Fruit fly (Drosophila melanogaster): Measurements from ENCODE around the gene CG9986.

Gene CG9986

DNA sequence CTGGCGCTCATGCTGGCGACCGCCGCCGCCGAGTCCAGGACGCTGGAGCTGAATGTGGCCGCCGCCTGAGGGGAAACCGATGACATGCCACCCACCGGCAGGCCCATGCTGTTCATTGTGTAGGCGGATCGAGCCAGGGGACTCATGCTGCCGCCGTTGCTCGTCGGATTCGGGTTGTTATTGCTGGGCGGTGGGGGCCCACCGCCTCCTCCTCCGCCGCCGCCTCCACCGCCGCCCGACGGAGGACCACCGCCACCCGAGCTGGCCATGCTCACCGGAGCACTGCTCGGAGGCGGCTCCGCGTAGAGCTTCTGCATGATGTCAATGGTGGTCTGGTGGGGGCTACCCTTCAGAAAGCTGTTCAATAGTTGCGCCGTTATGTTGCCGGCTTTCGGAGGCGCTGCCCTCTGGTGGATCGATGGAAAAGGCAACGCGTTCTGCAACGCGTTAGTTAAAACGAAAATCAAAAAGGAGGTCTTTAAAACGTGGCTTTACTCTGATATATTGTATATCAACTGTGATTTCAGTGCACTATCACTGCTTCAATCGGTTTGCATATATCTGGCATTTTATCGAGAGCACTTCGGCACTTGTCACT is 21.5 kb upstream of the CG9986 start:
- TF ChIP-seq noc (tag; optimal IDR thresholded peaks at IDR 0.05): no peak

DNA sequence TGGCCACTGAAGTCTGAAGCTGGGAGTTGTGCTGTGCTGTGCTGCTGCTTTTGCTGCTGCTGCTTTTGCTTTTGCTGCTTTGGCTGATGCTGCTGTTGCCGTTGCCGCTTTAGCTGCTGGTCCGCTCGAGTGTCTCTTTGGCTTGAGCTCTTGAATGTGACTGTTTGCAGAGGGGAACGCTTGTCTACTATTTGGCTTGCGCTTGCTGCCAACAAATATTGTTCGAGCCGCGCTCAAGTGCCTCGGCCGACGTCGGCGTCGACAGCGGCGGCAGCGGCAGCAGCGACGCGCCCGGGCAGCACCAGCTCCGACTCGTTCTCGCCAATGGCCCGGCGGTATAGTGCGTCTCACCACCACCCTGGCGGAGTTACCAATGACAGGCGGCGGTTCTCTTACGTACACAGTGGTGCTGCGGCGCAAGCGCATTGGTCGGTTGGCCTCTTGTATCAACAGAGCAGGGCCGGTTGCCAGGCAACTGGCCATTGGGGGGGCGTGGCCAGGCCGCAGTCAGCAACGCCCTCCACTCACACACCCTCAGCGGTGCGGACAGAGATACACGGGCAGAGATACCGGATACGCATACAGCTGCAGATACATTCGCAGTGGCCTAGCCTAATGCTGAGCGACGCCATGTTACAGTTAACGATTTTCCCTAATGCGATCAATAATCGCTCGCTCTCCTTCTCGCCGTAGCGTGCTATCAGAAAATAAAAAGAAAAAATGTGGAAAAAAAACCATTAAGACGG is 20.6 kb upstream of the CG9986 start, which contains the start of gene fkh:
fkh (minus strand) TSS at position 189 of the 746 bp plus-strand sequence.
- peak; percentile 85 for TF ChIP-seq noc (tag; optimal IDR thresholded peaks at IDR 0.05)

DNA sequence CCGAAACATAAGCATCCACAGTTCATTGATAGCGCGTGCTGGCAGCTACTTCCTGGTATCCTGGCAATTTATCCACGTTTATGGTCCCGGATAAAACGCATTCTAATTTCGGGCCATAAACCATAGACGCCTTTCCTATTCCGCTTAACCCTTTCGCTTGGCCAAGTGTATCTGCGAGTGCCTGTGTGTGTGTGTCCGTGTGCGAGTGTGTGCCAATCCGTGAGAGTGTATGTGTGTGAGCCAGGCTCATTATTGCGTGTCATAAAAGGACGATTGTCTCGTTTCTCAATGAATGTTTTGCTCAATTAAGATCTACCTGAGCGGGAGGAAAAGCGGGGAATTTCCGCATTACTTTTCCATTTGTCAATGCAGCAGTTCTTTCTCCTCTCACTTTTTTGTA is 19.7 kb upstream of the CG9986 start:
- no peak for TF ChIP-seq noc (tag; optimal IDR thresholded peaks at IDR 0.05)

DNA sequence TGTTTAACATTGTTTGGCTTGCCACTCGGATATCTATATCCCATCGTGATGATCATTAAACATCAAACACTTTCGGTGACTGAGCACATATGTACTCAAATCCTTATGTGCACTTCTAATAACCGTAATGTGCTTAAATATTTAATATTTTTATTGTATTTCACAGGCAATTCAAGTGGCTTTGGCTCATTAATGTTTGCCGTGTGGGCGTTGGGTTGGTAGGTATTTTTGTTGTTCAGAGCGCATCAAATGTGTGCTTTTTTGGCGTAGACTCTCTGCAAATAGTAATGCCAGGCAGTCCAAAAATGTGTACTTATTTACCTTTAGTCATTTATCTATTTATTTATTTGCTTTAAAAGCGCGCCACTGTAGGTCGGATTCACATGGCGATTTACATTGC is 18.9 kb upstream of the CG9986 start:
- TF ChIP-seq noc (tag; optimal IDR thresholded peaks at IDR 0.05): peak; percentile 66

DNA sequence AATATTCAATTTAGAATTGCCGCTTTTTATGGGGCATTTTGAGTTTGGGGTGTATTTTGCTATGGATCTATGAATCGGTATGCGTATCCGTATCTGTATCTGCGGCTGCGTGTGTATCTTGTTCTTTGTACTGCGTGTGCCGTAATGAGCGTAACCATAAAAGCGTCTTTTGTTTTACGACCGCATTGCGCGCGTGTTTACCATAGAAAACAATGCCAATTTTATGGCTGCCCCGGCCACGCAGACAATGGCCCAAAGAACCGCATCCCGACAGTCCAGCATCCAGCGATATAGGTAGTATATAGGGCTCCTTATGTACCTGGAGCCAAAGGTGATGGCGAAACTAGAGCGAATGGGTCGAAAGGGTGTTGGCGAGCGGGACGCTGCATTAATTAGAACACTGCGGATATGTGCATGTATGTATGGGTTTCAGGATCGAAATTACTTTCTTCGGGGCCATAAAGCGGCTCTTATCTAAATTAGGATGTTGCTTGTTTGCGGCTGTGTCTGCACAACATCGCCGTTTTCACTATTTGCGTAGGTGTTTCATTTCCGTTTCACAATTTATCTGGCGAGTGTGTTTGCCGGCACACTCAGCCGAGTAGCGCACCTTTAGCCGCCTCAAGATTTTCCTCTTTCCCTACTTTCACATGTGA is 17.4 kb upstream of the CG9986 start:
- no peak for TF ChIP-seq noc (tag; optimal IDR thresholded peaks at IDR 0.05)

DNA sequence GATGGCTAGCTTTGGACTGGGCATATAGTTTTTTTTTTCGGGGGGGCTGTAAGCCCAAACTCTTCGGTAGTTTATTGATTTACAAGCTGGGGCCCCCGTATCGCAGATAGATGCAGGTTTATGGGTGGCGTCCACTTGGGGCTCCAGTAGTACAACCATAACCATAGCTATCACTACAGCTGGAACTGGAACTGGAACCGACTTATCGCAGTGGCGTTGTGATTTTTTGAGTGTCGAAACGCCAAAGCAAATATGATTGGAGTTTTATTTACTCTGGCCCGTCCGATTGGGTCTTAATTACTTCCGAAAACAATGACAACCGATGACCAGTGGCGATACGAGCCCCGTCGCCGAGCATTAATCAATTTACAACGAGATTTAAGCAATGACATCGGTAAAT is 15.4 kb upstream of the CG9986 start:
- TF ChIP-seq noc (tag; optimal IDR thresholded peaks at IDR 0.05): no peak

DNA sequence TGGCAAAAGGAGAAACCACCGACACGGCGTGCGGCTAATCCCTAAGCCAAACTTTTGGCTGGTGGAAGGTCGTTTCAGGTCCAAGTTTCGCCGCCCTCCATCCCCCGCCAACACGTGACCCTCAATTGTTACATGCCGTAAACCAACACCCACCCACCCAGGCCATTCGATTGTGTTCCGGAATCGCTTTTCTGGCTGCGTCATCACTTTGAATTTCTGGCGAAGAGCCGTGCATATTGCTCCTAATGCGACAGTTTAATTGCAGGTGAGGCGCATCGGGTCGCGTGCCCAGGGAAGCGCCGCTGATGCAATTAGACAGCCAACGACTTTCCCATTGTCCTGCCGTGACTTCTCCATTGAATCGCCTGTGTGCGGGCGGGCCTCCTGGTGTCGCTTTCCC is 11.0 kb upstream of the CG9986 start:
- TF ChIP-seq noc (tag; optimal IDR thresholded peaks at IDR 0.05): no peak

DNA sequence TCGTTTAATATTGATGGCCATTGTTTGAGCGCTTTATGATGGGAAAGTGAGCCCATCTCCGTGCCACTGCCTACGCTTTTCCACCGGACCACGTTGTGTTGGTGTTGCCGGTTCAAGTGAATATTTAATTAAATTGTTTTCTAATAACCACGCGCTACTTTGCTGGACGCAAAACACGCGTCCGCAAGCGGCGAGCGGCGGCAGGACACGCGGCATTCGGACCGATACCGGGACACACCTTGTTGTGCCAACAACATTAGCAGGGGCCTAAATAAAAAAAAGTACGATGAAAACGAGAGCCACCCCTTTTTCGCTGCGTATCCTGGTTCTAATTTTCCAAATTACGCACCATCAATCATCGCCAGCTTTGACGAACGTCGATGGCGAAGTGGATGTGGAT is 10.0 kb upstream of the CG9986 start:
- TF ChIP-seq noc (tag; optimal IDR thresholded peaks at IDR 0.05): no peak

DNA sequence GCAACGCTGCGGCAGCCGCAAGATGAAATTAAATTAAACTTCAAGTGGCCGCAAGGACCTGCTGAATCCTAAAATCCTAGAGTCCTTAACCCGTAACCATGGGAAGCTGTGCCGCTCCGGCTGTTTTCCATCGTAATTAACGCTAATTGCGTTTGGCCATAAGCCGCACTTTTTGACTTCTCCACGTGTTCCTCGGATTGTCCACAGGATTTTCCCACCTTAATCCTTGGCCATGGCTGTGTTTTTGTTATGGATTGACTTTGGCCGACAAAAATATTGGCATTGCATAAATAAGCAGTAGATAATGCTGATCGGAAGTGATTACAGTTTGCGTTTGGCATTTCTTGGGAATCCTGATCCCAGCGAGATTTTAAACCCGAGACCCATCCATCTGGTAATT is 9.5 kb upstream of the CG9986 start:
- no peak for TF ChIP-seq noc (tag; optimal IDR thresholded peaks at IDR 0.05)

DNA sequence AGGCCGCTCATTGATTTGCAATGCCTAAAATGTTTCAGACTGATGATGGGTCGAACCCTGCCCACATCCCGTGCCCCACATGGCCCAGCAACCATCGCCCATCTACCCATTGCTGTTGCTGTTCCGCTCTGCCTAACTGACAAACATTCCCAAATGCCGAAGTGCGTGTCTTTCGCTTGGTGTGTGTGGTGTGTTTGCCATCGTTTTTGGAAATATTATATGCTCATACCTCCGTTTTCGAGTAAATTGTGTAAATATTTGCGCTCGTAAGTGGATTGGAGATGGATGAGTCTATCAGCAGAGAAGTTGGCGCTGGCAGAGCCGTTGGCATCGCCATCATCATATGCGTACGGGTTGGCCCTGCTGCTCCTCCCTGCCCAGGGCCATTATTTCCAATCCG is 8.4 kb upstream of the CG9986 start:
- no peak for TF ChIP-seq noc (tag; optimal IDR thresholded peaks at IDR 0.05)

DNA sequence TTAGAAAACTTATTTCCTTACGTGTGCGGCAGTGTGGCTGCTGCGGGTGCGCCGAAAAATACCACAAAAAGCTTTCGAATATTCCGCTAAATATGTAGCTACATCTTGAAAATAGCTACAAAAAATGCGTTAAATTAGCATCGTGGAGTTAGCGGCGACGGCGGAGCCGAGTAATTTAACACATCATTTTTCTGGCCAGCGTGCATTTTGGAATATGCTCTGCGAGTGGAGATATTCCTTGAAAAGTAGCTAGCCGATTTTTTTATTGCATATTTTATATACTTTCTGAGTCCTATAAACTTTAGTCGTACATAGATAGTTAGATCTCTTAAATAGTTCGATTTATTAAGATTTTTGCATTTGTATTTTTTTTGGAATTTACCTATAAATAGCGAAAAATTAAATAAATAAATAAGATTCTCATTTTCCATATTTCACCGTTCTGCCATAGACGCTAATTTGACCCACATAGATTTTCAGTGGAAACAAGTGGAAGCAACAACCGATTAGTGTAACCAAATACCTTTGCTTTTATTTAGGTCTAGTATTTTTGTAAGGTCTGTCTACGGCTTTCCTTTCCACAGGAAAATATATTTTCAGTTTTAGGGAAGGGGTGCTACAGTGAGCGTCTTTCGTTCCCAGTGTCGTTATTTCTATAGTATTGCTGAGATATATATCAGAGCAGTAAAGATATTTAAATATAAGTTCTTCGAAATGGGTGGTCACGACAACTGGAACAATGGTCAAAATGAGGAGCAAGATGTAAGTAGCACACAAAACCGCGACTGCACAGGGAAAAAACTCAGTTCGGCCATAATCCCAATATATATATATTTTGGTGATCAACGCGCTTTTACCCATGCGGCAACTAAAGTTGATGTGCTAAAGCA is 6.4 kb upstream of the CG9986 start, which contains the start of the genes Noa36 and Hrb98DE:
Noa36 (minus strand) TSS at position 51 of the 890 bp plus-strand sequence.
Hrb98DE (plus strand) TSS at position 597 of the 890 bp plus-strand sequence.
- no peak for TF ChIP-seq noc (tag; optimal IDR thresholded peaks at IDR 0.05)

DNA sequence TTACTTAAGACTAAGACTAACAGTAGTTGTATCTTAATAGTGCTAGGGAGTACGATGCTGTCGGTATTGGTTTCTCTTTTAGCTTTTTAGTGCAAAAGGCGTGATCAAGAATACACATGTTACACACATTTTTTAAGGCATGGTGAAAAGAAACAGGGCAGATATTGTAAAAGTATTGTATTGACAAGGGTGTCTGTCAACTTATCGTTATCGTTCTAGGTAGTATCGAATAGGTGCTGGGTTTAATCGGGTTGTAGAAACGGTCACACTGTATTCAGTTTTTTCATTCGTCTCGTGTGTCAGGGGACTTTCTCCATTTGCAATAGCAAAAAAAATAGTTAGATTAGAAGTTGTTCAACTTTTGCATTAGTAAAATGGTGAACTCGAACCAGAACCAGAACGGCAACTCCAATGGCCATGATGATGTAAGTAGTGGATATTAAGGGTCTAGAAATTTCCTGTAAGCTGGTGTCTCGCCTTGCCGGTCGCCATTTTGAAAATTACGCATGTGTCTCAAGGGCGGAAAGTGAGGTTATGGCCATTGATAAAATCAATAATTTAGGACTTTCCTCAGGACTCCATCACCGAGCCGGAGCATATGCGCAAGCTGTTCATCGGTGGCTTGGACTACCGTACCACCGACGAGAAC is 5.6 kb upstream of the CG9986 start:
- no peak for TF ChIP-seq noc (tag; optimal IDR thresholded peaks at IDR 0.05)

DNA sequence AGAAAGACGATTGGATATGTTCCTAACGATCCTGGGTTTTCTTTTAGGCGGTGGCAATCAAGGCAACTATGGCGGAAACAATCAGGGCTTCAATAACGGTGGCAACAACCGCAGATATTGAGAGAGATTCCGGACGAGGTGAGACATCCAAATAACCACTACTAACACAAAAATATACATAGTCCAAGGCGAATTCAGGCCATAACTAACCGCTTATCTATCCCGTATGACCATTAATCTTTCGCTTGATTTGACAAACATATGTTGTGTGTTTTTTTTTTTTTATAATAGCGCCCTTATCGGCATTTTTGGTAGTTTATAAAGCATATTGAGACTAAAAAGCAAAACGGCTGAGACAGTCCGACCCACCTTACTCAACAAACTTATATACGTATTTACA is 2.3 kb upstream of the CG9986 start:
- TF ChIP-seq noc (tag; optimal IDR thresholded peaks at IDR 0.05): no peak

DNA sequence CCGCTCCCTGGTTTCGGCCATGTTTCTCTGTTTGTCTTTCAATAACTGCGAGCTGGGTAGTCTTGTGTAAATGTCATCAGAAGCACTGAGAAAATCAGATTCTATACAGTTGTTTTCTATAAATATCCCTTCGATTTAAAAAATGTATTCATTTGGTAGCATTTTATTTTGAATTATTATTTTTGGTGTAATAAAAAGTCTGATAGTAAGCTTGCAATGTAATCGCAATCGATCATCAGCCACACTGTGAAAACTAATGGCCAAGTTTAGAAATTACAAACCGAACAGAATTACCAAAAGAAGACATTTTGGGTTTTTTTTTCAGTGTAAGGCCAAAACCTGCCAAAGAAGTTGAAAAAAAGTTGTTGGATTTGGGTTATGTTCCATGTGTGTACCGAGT is 14.9 kb downstream of the CG9986 start:
- no peak for TF ChIP-seq noc (tag; optimal IDR thresholded peaks at IDR 0.05)

DNA sequence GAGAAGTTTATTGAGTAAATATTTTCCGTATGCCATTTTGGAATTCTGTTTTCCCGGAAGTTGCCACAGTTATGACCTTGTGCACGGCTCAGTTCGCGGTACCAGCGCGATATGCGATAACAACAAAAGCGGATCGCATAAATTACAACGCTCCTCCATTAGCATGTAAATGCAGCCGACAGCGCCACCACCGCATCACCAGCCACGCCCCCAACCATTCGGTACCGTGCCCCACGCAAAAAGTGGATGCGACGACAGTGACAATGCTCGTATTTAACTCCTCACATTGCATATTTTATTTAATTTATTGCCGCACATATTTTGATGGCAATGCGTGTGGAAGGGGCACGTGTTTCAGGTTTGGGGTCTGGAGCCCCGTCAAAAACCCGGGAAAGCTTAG is 17.2 kb downstream of the CG9986 start:
- no peak for TF ChIP-seq noc (tag; optimal IDR thresholded peaks at IDR 0.05)
